Fruit fly (Drosophila melanogaster): ENCODE measurements around the gene CG17192.

- TF ChIP-seq Pif1A (GFP tag; optimal IDR thresholded peaks at IDR 0.05) (no peak), CG15710 (tag; optimal IDR thresholded peaks at IDR 0.05) (peak; percentile 38), CG13204 (GFP tag; optimal IDR thresholded peaks at IDR 0.05) (no peak), CG12605 (GFP tag; IDR thresholded peaks at IDR 0.05) (no peak), CG4496 (GFP tag; IDR thresholded peaks at IDR 0.05) (0 out of 3 replicates have a peak, but pooled peaks have one; percentile 40), rn (GFP tag; IDR thresholded peaks at IDR 0.05) (no peak)
These were observed 49.1 kb downstream of the CG17192 start for dm6 chr3R:26968823-26969638.

All from whole organism, pupa.